Fruit fly (Drosophila melanogaster) whole organism, embryonic: Measurements from ENCODE around the gene Sap130.
A peak's percentile ranks its signal among the peaks of the same experiment; 100 is the strongest.

Experiments
- Awh ChIP-seq: fragments of 200-800 bp; sonication (Bioruptor generic); IDR thresholded peaks from 2 replicates; pipeline ENCODE4, ENCODE4 v1.3.6; 2022; ENCODE audit warnings: missing biosample characterization, missing genetic modification characterization
- CG10147 ChIP-seq: fragments of 200-800 bp; sonication (Bioruptor generic); optimal IDR thresholded peaks from 2 replicates; lab custom pipeline; 2019; ENCODE audit warnings: missing biosample characterization, mild to moderate bottlenecking, missing genetic modification characterization, moderate library complexity
- CG10959 ChIP-seq: fragments of 200-800 bp; sonication (Bioruptor generic); IDR thresholded peaks from 2 replicates; pipeline ENCODE4 v1.3.6; 2022; ENCODE audit warnings: missing biosample characterization, missing genetic modification characterization
- CG12391 ChIP-seq: fragments of 200-800 bp; sonication (Bioruptor generic); optimal IDR thresholded peaks from 3 replicates; lab custom pipeline; 2018; ENCODE audit warnings: missing biosample characterization, mild to moderate bottlenecking, missing genetic modification characterization, moderate library complexity
- CG13123 ChIP-seq: fragments of 200-800 bp; sonication (Bioruptor generic); optimal IDR thresholded peaks from 2 replicates; lab custom pipeline; 2016; ENCODE audit warnings: missing biosample characterization, missing genetic modification characterization
- CG13296 ChIP-seq: fragments of 200-800 bp; sonication (Bioruptor generic); optimal IDR thresholded peaks from 3 replicates; lab custom pipeline; 2018; ENCODE audit warnings: missing biosample characterization, mild to moderate bottlenecking, missing genetic modification characterization
- CG14667 ChIP-seq: fragments of 200-800 bp; sonication (Bioruptor generic); IDR thresholded peaks from 2 replicates; pipeline ENCODE4 v1.3.6; 2022; ENCODE audit warnings: missing biosample characterization, missing genetic modification characterization
- CG17361 ChIP-seq: fragments of 200-800 bp; sonication (Bioruptor generic); IDR thresholded peaks from 3 replicates; pipeline ENCODE4 v1.3.6; 2022; ENCODE audit warnings: missing biosample characterization, missing genetic modification characterization
- CG17568 ChIP-seq: fragments of 200-800 bp; sonication (Bioruptor generic); optimal IDR thresholded peaks from 2 replicates; lab custom pipeline; 2018; ENCODE audit warnings: missing biosample characterization, mild to moderate bottlenecking, missing genetic modification characterization, moderate library complexity
- CG1832 ChIP-seq: fragments of 200-800 bp; sonication (Bioruptor generic); optimal IDR thresholded peaks from 2 replicates; lab custom pipeline; 2017; ENCODE audit warnings: missing biosample characterization, mild to moderate bottlenecking, missing genetic modification characterization, inconsistent platforms
- CG2889 ChIP-seq: fragments of 200-800 bp; sonication (Bioruptor generic); IDR thresholded peaks from 3 replicates; pipeline ENCODE4 v1.3.6; 2022; ENCODE audit warnings: missing biosample characterization, missing genetic modification characterization
- CG32767 ChIP-seq: fragments of 200-800 bp; sonication (Bioruptor generic); IDR thresholded peaks from 2 replicates; pipeline ENCODE4 v1.3.6; 2022; ENCODE audit warnings: missing biosample characterization, missing genetic modification characterization
- CG3407 ChIP-seq: fragments of 200-800 bp; sonication (Bioruptor generic); optimal IDR thresholded peaks from 2 replicates; lab custom pipeline; 2018; ENCODE audit warnings: missing biosample characterization, mild to moderate bottlenecking, missing genetic modification characterization
- CG34224 ChIP-seq: fragments of 200-800 bp; sonication (Bioruptor generic); IDR thresholded peaks from 3 replicates; pipeline ENCODE4 v1.3.6; 2022; ENCODE audit warnings: missing biosample characterization, missing genetic modification characterization; ENCODE audit not compliant: partially characterized antibody
- CG4282 ChIP-seq: fragments of 200-800 bp; sonication (Bioruptor generic); optimal IDR thresholded peaks from 2 replicates; lab custom pipeline; 2016; ENCODE audit warnings: missing biosample characterization, missing genetic modification characterization
- CG5180 ChIP-seq: fragments of 200-800 bp; sonication (Bioruptor generic); optimal IDR thresholded peaks from 3 replicates; lab custom pipeline; 2017; ENCODE audit warnings: missing biosample characterization, missing genetic modification characterization, mild to moderate bottlenecking, moderate library complexity, missing genetic modification reagents
- CG9215 ChIP-seq: fragments of 200-800 bp; sonication (Bioruptor generic); IDR thresholded peaks from 2 replicates; pipeline ENCODE4 v1.3.6; 2022; ENCODE audit warnings: missing biosample characterization, missing genetic modification characterization
- CG9437 ChIP-seq: fragments of 200-800 bp; sonication (Bioruptor generic); optimal IDR thresholded peaks from 2 replicates; lab custom pipeline; 2018; ENCODE audit warnings: missing biosample characterization, mild to moderate bottlenecking, missing genetic modification characterization
- CoRest ChIP-seq: fragments of 200-800 bp; sonication (Bioruptor generic); optimal IDR thresholded peaks from 3 replicates; lab custom pipeline; 2018; ENCODE audit warnings: missing biosample characterization, mild to moderate bottlenecking, missing genetic modification characterization, moderate library complexity
- Doc2 ChIP-seq: fragments of 200-800 bp; sonication (Bioruptor generic); IDR thresholded peaks from 2 replicates; pipeline ENCODE4 v1.3.6; 2022; ENCODE audit warnings: missing biosample characterization, missing genetic modification characterization
- Drgx ChIP-seq: fragments of 200-800 bp; sonication (Bioruptor generic); IDR thresholded peaks from 2 replicates; pipeline ENCODE4 v1.3.6; 2022; ENCODE audit warnings: missing biosample characterization, missing genetic modification characterization
- Fer1 ChIP-seq: fragments of 200-800 bp; sonication (Bioruptor generic); optimal IDR thresholded peaks from 2 replicates; lab custom pipeline; 2017; ENCODE audit warnings: missing biosample characterization, mild to moderate bottlenecking, missing genetic modification characterization
- HLH4C ChIP-seq: fragments of 200-800 bp; sonication (Bioruptor generic); IDR thresholded peaks from 3 replicates; pipeline ENCODE4 v1.3.6; 2022; ENCODE audit warnings: missing biosample characterization, missing genetic modification characterization; ENCODE audit not compliant: partially characterized antibody
- Jarid2 ChIP-seq: fragments of 200-800 bp; sonication (Bioruptor generic); optimal IDR thresholded peaks from 3 replicates; lab custom pipeline; 2017; ENCODE audit warnings: mild to moderate bottlenecking, missing biosample characterization, missing genetic modification reagents, missing genetic modification characterization
- NFAT ChIP-seq: fragments of 200-800 bp; sonication (Bioruptor generic); IDR thresholded peaks from 2 replicates; pipeline ENCODE4 v1.3.6; 2022; ENCODE audit warnings: missing biosample characterization, missing genetic modification characterization
- Opbp ChIP-seq: fragments of 200-800 bp; sonication (Bioruptor generic); IDR thresholded peaks from 3 replicates; pipeline ENCODE4 v1.3.6; 2022; ENCODE audit warnings: missing biosample characterization, missing genetic modification characterization; ENCODE audit not compliant: partially characterized antibody
- Pdp1 ChIP-seq, 2 experiments: fragments of 200-800 bp; sonication (Bioruptor generic); optimal IDR thresholded peaks; 3 replicates each; lab custom pipeline; 2016; ENCODE audit warnings: missing biosample characterization in 2 of 2, missing genetic modification characterization in 2 of 2, mild to moderate bottlenecking in 1 of 2, moderate library complexity in 1 of 2
- ash1 ChIP-seq: fragments of 200-800 bp; sonication (Bioruptor generic); optimal IDR thresholded peaks from 2 replicates; lab custom pipeline; 2018; ENCODE audit warnings: missing biosample characterization, mild to moderate bottlenecking, missing genetic modification characterization
- bbx ChIP-seq: fragments of 200-800 bp; sonication (Bioruptor generic); IDR thresholded peaks from 2 replicates; pipeline ENCODE4 v1.3.6; 2022; ENCODE audit warnings: missing biosample characterization, missing genetic modification characterization; ENCODE audit not compliant: partially characterized antibody
- bsh ChIP-seq, 2 experiments: fragments of 200-800 bp; sonication (Bioruptor generic); optimal IDR thresholded peaks; 2 replicates each; lab custom pipeline; 2017 to 2018; ENCODE audit warnings: mild to moderate bottlenecking in 2 of 2, missing biosample characterization in 2 of 2, missing genetic modification characterization in 2 of 2, moderate library complexity in 1 of 2
- chinmo ChIP-seq: fragments of 200-800 bp; sonication (Bioruptor generic); IDR thresholded peaks from 4 replicates; pipeline ENCODE4 v1.3.6; 2022; ENCODE audit warnings: missing biosample characterization, missing genetic modification characterization; ENCODE audit not compliant: partially characterized antibody
- croc ChIP-seq: fragments of 200-800 bp; sonication (Bioruptor generic); conservative IDR thresholded peaks from 3 replicates; pipeline ENCODE4 v1.3.6; 2022; ENCODE audit warnings: missing biosample characterization, missing genetic modification characterization
- dmrt11E ChIP-seq: fragments of 200-800 bp; sonication (Bioruptor generic); optimal IDR thresholded peaks from 3 replicates; lab custom pipeline; 2018; ENCODE audit warnings: missing biosample characterization, mild to moderate bottlenecking, missing genetic modification characterization, moderate library complexity
- ewg ChIP-seq: fragments of 200-800 bp; sonication (Bioruptor generic); optimal IDR thresholded peaks from 3 replicates; lab custom pipeline; 2017; ENCODE audit warnings: mild to moderate bottlenecking, missing biosample characterization, missing genetic modification reagents, missing genetic modification characterization
- gro ChIP-seq: fragments of 200-800 bp; sonication (Bioruptor generic); optimal IDR thresholded peaks from 2 replicates; lab custom pipeline; 2016; ENCODE audit warnings: missing biosample characterization, missing genetic modification characterization
- h ChIP-seq: fragments of >200 bp; optimal IDR thresholded peaks from 2 replicates; lab custom pipeline; 2017
- hkb ChIP-seq, 2 experiments: fragments of 200-800 bp in 1 of 2; fragments of >200 bp in 1 of 2; sonication (Bioruptor generic) in 1 of 2; IDR thresholded peaks in 1 of 2; optimal IDR thresholded peaks in 1 of 2; 2 replicates each; pipeline versions ENCODE4 v1.3.6 to Lab custom; 2017 to 2022; ENCODE audit warnings: missing biosample characterization in 1 of 2, missing genetic modification characterization in 1 of 2
- inv ChIP-seq: fragments of 200-800 bp; sonication (Bioruptor generic); IDR thresholded peaks from 2 replicates; pipeline ENCODE4 v1.3.6; 2022; ENCODE audit warnings: missing biosample characterization, missing genetic modification characterization; ENCODE audit not compliant: partially characterized antibody
- kni ChIP-seq: fragments of 200-800 bp; sonication (Bioruptor generic); optimal IDR thresholded peaks from 3 replicates; lab custom pipeline; 2017; ENCODE audit warnings: mild to moderate bottlenecking, missing biosample characterization, missing genetic modification reagents, missing genetic modification characterization
- lov ChIP-seq, 2 experiments: fragments of 200-800 bp in 1 of 2; fragments of >200 bp in 1 of 2; sonication (Bioruptor generic) in 1 of 2; IDR thresholded peaks in 1 of 2; optimal IDR thresholded peaks in 1 of 2; 2 replicates in 1 of 2; 3 replicates in 1 of 2; pipeline versions ENCODE4 v1.3.6 to Lab custom; 2017 to 2022; ENCODE audit warnings: missing biosample characterization in 1 of 2, missing genetic modification characterization in 1 of 2
- mirr ChIP-seq: fragments of 200-800 bp; sonication (Bioruptor generic); optimal IDR thresholded peaks from 3 replicates; lab custom pipeline; 2018; ENCODE audit warnings: missing biosample characterization, mild to moderate bottlenecking, missing genetic modification characterization
- nau ChIP-seq: fragments of 200-800 bp; sonication (Bioruptor generic); optimal IDR thresholded peaks from 3 replicates; lab custom pipeline; 2017; ENCODE audit warnings: missing biosample characterization, mild to moderate bottlenecking, missing genetic modification characterization, missing genetic modification reagents
- nerfin-2 ChIP-seq: fragments of 200-800 bp; sonication (Bioruptor generic); IDR thresholded peaks from 2 replicates; pipeline ENCODE4 v1.3.6; 2022; ENCODE audit warnings: missing biosample characterization, missing genetic modification characterization; ENCODE audit not compliant: partially characterized antibody
- prd ChIP-seq, 3 experiments: fragments of >200 bp in 2 of 3; fragments of 200-800 bp in 1 of 3; sonication (Bioruptor generic) in 1 of 3; optimal IDR thresholded peaks in 2 of 3; IDR thresholded peaks in 1 of 3; 2 replicates in 2 of 3; 3 replicates in 1 of 3; pipeline versions ENCODE4 v1.3.6 to Lab custom; 2017 to 2022; ENCODE audit warnings: missing biosample characterization in 1 of 3, missing genetic modification characterization in 1 of 3
- row ChIP-seq: fragments of 200-800 bp; sonication (Bioruptor generic); IDR thresholded peaks from 3 replicates; pipeline ENCODE4 v1.3.6; 2022; ENCODE audit warnings: missing biosample characterization, missing genetic modification characterization
- run ChIP-seq: fragments of 200-800 bp; sonication (Bioruptor generic); optimal IDR thresholded peaks from 3 replicates; lab custom pipeline; 2018; ENCODE audit warnings: missing biosample characterization, mild to moderate bottlenecking, missing genetic modification characterization
- seq ChIP-seq: fragments of 200-800 bp; sonication (Bioruptor generic); IDR thresholded peaks from 2 replicates; pipeline ENCODE4 v1.3.6; 2022; ENCODE audit warnings: missing biosample characterization, missing genetic modification characterization

The Sap130 gene

dm6 chr3L:12832355-12832881 lies 26.7 kb downstream of the Sap130 start (continued):
- TF ChIP-seq Drgx: peak; percentile 28; the same call in 1 of the 2 replicates
- TF ChIP-seq dmrt11E: no peak
- peak; percentile 7 for TF ChIP-seq gro (GFP tag; lab: Kevin White, UChicago)
- TF ChIP-seq CG13296: peak; percentile 35
- TF ChIP-seq h: no peak
- no peak for TF ChIP-seq prd (optimal IDR thresholded peaks at IDR 0.05; lab: Kevin White, UChicago)
- no peak for TF ChIP-seq prd (GFP tag; IDR thresholded peaks at IDR 0.05; lab: Robert Waterston, UW)
- peak; percentile 10 for TF ChIP-seq CG10147 (GFP tag; lab: Kevin White, UChicago)
- TF ChIP-seq CG13123: no peak
- no peak for TF ChIP-seq lov (optimal IDR thresholded peaks at IDR 0.05; lab: Kevin White, UChicago)
- TF ChIP-seq lov (GFP tag; IDR thresholded peaks at IDR 0.05; lab: Robert Waterston, UW): no peak
- TF ChIP-seq nau (GFP tag; lab: Kevin White, UChicago): peak; percentile 31
- TF ChIP-seq mirr (GFP tag; lab: Kevin White, UChicago): peak; percentile 20
- TF ChIP-seq CG4282: no peak
- TF ChIP-seq NFAT: no peak
- TF ChIP-seq seq (GFP tag; lab: Robert Waterston, UW): peak; percentile 36; the same call in 1 of the 2 replicates
- no peak for TF ChIP-seq CG9215 (GFP tag; lab: Robert Waterston, UW)
- TF ChIP-seq nerfin-2: no peak
- no peak for TF ChIP-seq CG9437 (GFP tag; lab: Kevin White, UChicago)
- TF ChIP-seq CG10959 (GFP tag; lab: Robert Waterston, UW): no peak
- TF ChIP-seq CG17361: no peak
- no peak for TF ChIP-seq hkb (optimal IDR thresholded peaks at IDR 0.05; lab: Kevin White, UChicago)
- TF ChIP-seq hkb (GFP tag; IDR thresholded peaks at IDR 0.05; lab: Robert Waterston, UW): peak; percentile 24; the same call in 1 of the 2 replicates
- TF ChIP-seq CG2889: no peak
- no peak for TF ChIP-seq CoRest (tag; lab: Kevin White, UChicago)
- TF ChIP-seq HLH4C (GFP tag; lab: Robert Waterston, UW): 0 out of 3 replicates have a peak, but pooled peaks have one; percentile 36
- TF ChIP-seq Pdp1 (GFP tag; optimal IDR thresholded peaks at IDR 0.05; lab: Kevin White, UChicago): peak in 1 of 2 experiments; percentile 20
- TF ChIP-seq kni (GFP tag; lab: Kevin White, UChicago): peak; percentile 75
- TF ChIP-seq Opbp: no peak
- no peak; the same call in 3 of the 4 replicates for TF ChIP-seq chinmo (GFP tag; lab: Robert Waterston, UW)
- TF ChIP-seq CG14667 (GFP tag; lab: Robert Waterston, UW): no peak
- TF ChIP-seq bbx (GFP tag; lab: Robert Waterston, UW): peak; percentile 58
- no peak for TF ChIP-seq CG3407 (GFP tag; lab: Kevin White, UChicago)
- no peak for TF ChIP-seq inv
- peak; percentile 38 for TF ChIP-seq Jarid2
- TF ChIP-seq Doc2: no peak
- peak; percentile 28; the same call in 1 of the 3 replicates for TF ChIP-seq row
- TF ChIP-seq CG17568 (GFP tag; lab: Kevin White, UChicago): no peak
- TF ChIP-seq CG12391: no peak
- no peak for TF ChIP-seq ash1 (GFP tag; lab: Kevin White, UChicago)
- TF ChIP-seq CG34224: 0 out of 3 replicates have a peak, but pooled peaks have one; percentile 30
- no peak for TF ChIP-seq CG1832 (GFP tag; lab: Kevin White, UChicago)
- TF ChIP-seq Awh (GFP tag; lab: Robert Waterston, UW): peak; percentile 35; the same call in 1 of the 2 replicates
- peak; percentile 59 for TF ChIP-seq ewg (GFP tag; lab: Kevin White, UChicago)
- peak; percentile 89 for TF ChIP-seq CG5180 (GFP tag; lab: Kevin White, UChicago)
- TF ChIP-seq Fer1 (GFP tag; lab: Kevin White, UChicago): peak; percentile 45
- 0 out of 2 replicates have a peak, but pooled peaks have one; percentile 16 for TF ChIP-seq CG32767
- peak in 1 of 2 experiments; percentile 29 for TF ChIP-seq bsh (GFP tag; optimal IDR thresholded peaks at IDR 0.05; lab: Kevin White, UChicago)
- TF ChIP-seq run (tag; lab: Kevin White, UChicago): peak; percentile 23
- TF ChIP-seq croc (GFP tag; lab: Robert Waterston, UW): no peak
